Fruit fly (Drosophila melanogaster) whole organism, embryonic: ENCODE data around the gene CG9483.

Experiments used
- Atf6 ChIP-seq: fragments of 200-800 bp; sonication (Bioruptor generic); IDR thresholded peaks from 2 replicates; pipeline ENCODE4 v1.3.6; 2022; ENCODE audit warnings: missing biosample characterization, missing genetic modification characterization
- B-H2 ChIP-seq: fragments of 200-800 bp; sonication (Bioruptor generic); optimal IDR thresholded peaks from 2 replicates; lab custom pipeline; 2018; ENCODE audit warnings: missing biosample characterization, mild to moderate bottlenecking, missing genetic modification characterization
- Bgb ChIP-seq: fragments of 200-800 bp; sonication (Bioruptor generic); IDR thresholded peaks from 2 replicates; pipeline ENCODE4 v1.3.6; 2022; ENCODE audit warnings: missing biosample characterization, missing genetic modification characterization; ENCODE audit not compliant: partially characterized antibody
- CG10654 ChIP-seq: fragments of 200-800 bp; sonication (Bioruptor generic); optimal IDR thresholded peaks from 2 replicates; lab custom pipeline; 2016; ENCODE audit warnings: missing biosample characterization, missing genetic modification characterization
- CG11247 ChIP-seq: fragments of 200-800 bp; sonication (Bioruptor generic); IDR thresholded peaks from 2 replicates; pipeline ENCODE4 v1.3.6; 2022; ENCODE audit warnings: missing biosample characterization, missing genetic modification characterization
- CG12155 ChIP-seq: fragments of 200-800 bp; sonication (Bioruptor generic); optimal IDR thresholded peaks from 3 replicates; lab custom pipeline; 2016; ENCODE audit warnings: missing biosample characterization, missing genetic modification characterization
- CG12659 ChIP-seq: fragments of 200-800 bp; sonication (Bioruptor generic); optimal IDR thresholded peaks from 3 replicates; lab custom pipeline; 2017; ENCODE audit warnings: mild to moderate bottlenecking, missing biosample characterization, missing genetic modification reagents, missing genetic modification characterization
- CG16815 ChIP-seq: fragments of 200-800 bp; sonication (Bioruptor generic); optimal IDR thresholded peaks from 3 replicates; lab custom pipeline; 2017; ENCODE audit warnings: missing biosample characterization, mild to moderate bottlenecking, missing genetic modification characterization
- CG17829 ChIP-seq: fragments of 200-800 bp; optimal IDR thresholded peaks from 2 replicates; lab custom pipeline; 2019; ENCODE audit warnings: missing biosample characterization, mild to moderate bottlenecking, missing genetic modification characterization, moderate library complexity
- CG17912 ChIP-seq: fragments of 200-800 bp; sonication (Bioruptor generic); optimal IDR thresholded peaks from 2 replicates; lab custom pipeline; 2018; ENCODE audit warnings: missing biosample characterization, mild to moderate bottlenecking, missing genetic modification characterization
- CG2116 ChIP-seq: fragments of 200-800 bp; sonication (Bioruptor generic); optimal IDR thresholded peaks from 3 replicates; lab custom pipeline; 2018; ENCODE audit warnings: missing biosample characterization, mild to moderate bottlenecking, missing genetic modification characterization
- CG2889 ChIP-seq: fragments of 200-800 bp; sonication (Bioruptor generic); IDR thresholded peaks from 3 replicates; pipeline ENCODE4 v1.3.6; 2022; ENCODE audit warnings: missing biosample characterization, missing genetic modification characterization
- CG30431 ChIP-seq: fragments of 200-800 bp; sonication (Bioruptor generic); optimal IDR thresholded peaks from 2 replicates; lab custom pipeline; 2017; ENCODE audit warnings: missing biosample characterization, missing genetic modification characterization
- CG43689 ChIP-seq: fragments of 200-800 bp; sonication (Bioruptor generic); IDR thresholded peaks from 2 replicates; pipeline ENCODE4 v1.3.6; 2022; ENCODE audit warnings: missing biosample characterization, missing genetic modification characterization
- CG6254 ChIP-seq: fragments of 200-800 bp; sonication (Bioruptor generic); optimal IDR thresholded peaks from 3 replicates; lab custom pipeline; 2017; ENCODE audit warnings: mild to moderate bottlenecking, missing biosample characterization, missing genetic modification reagents, missing genetic modification characterization
- CG8359 ChIP-seq: fragments of 200-800 bp; sonication (Bioruptor generic); optimal IDR thresholded peaks from 2 replicates; lab custom pipeline; 2017; ENCODE audit warnings: missing biosample characterization, mild to moderate bottlenecking, missing genetic modification characterization, borderline replicate concordance
- CG8944 ChIP-seq: fragments of 200-800 bp; sonication (Bioruptor generic); optimal IDR thresholded peaks from 3 replicates; lab custom pipeline; 2016; ENCODE audit warnings: missing biosample characterization, missing genetic modification characterization
- Dad ChIP-seq: fragments of 200-800 bp; sonication (Bioruptor generic); optimal IDR thresholded peaks from 3 replicates; lab custom pipeline; 2016; ENCODE audit warnings: missing biosample characterization, missing genetic modification characterization
- Dfd ChIP-seq, 2 experiments: fragments of >200 bp; optimal IDR thresholded peaks; 2 replicates each; lab custom pipeline; 2017; ENCODE audit warnings: missing biosample characterization in 2 of 2, missing genetic modification characterization in 2 of 2
- HmgD ChIP-seq: fragments of 200-800 bp; sonication (Bioruptor generic); optimal IDR thresholded peaks from 3 replicates; lab custom pipeline; 2016; ENCODE audit warnings: missing biosample characterization, missing genetic modification characterization
- Hmr ChIP-seq: fragments of 200-800 bp; sonication (Bioruptor generic); optimal IDR thresholded peaks from 3 replicates; lab custom pipeline; 2017; ENCODE audit warnings: mild to moderate bottlenecking, missing biosample characterization, missing genetic modification reagents, missing genetic modification characterization
- Lhr ChIP-seq: fragments of 200-800 bp; sonication (Bioruptor generic); optimal IDR thresholded peaks from 3 replicates; lab custom pipeline; 2017; ENCODE audit warnings: mild to moderate bottlenecking, missing biosample characterization, missing genetic modification reagents, missing genetic modification characterization
- Lpt ChIP-seq: fragments of >200 bp; optimal IDR thresholded peaks from 2 replicates; lab custom pipeline; 2018; ENCODE audit warnings: missing biosample characterization, missing genetic modification characterization
- Ptx1 ChIP-seq: fragments of 200-800 bp; sonication (Bioruptor generic); IDR thresholded peaks from 2 replicates; pipeline ENCODE4 v1.3.6; 2022; ENCODE audit warnings: missing biosample characterization, missing genetic modification characterization
- Sin3A ChIP-seq: fragments of >200 bp; optimal IDR thresholded peaks from 2 replicates; lab custom pipeline; 2018
- Sox100B ChIP-seq: fragments of 200-800 bp; sonication (Bioruptor generic); optimal IDR thresholded peaks from 3 replicates; lab custom pipeline; 2018; ENCODE audit warnings: missing biosample characterization, mild to moderate bottlenecking, missing genetic modification characterization
- bsh ChIP-seq, 2 experiments: fragments of 200-800 bp; sonication (Bioruptor generic); optimal IDR thresholded peaks; 2 replicates each; lab custom pipeline; 2017 to 2018; ENCODE audit warnings: mild to moderate bottlenecking in 2 of 2, missing biosample characterization in 2 of 2, missing genetic modification characterization in 2 of 2, moderate library complexity in 1 of 2
- croc ChIP-seq: fragments of 200-800 bp; sonication (Bioruptor generic); conservative IDR thresholded peaks from 3 replicates; pipeline ENCODE4 v1.3.6; 2022; ENCODE audit warnings: missing biosample characterization, missing genetic modification characterization
- crol ChIP-seq: fragments of 200-800 bp; sonication (Bioruptor generic); IDR thresholded peaks from 2 replicates; pipeline ENCODE4 v1.3.6; 2022; ENCODE audit warnings: missing biosample characterization, missing genetic modification characterization
- danr ChIP-seq: fragments of 200-800 bp; sonication (Bioruptor generic); IDR thresholded peaks from 2 replicates; pipeline ENCODE4 v1.3.6; 2022; ENCODE audit warnings: missing biosample characterization, missing genetic modification characterization
- dimm ChIP-seq: fragments of 200-800 bp; sonication (Bioruptor generic); IDR thresholded peaks from 2 replicates; pipeline ENCODE4 v1.3.6; 2022; ENCODE audit warnings: missing biosample characterization, missing genetic modification characterization
- dysf ChIP-seq: fragments of 200-800 bp; sonication (Bioruptor generic); IDR thresholded peaks from 3 replicates; pipeline ENCODE4 v1.3.6; 2022; ENCODE audit warnings: missing biosample characterization, missing genetic modification characterization
- esg ChIP-seq: fragments of 200-800 bp; sonication (Bioruptor generic); conservative IDR thresholded peaks from 2 replicates; pipeline ENCODE4 v1.3.6; 2022; ENCODE audit warnings: missing biosample characterization, missing genetic modification characterization
- fd96Cb ChIP-seq: fragments of 200-800 bp; sonication (Bioruptor generic); optimal IDR thresholded peaks from 2 replicates; lab custom pipeline; 2018; ENCODE audit warnings: missing biosample characterization, mild to moderate bottlenecking, missing genetic modification characterization, moderate library complexity
- gcm2 ChIP-seq: fragments of 200-800 bp; sonication (Bioruptor generic); optimal IDR thresholded peaks from 2 replicates; lab custom pipeline; 2016; ENCODE audit warnings: missing biosample characterization, missing genetic modification characterization
- gfzf ChIP-seq: fragments of 200-800 bp; sonication (Bioruptor generic); optimal IDR thresholded peaks from 2 replicates; lab custom pipeline; 2016; ENCODE audit warnings: missing biosample characterization, mild to moderate bottlenecking, missing genetic modification characterization, moderate library complexity
- gt ChIP-seq: fragments of 200-800 bp; sonication (Bioruptor generic); IDR thresholded peaks from 2 replicates; pipeline ENCODE4 v1.3.6; 2022; ENCODE audit warnings: missing biosample characterization, missing genetic modification characterization
- h ChIP-seq: fragments of >200 bp; optimal IDR thresholded peaks from 2 replicates; lab custom pipeline; 2017
- lov ChIP-seq, 2 experiments: fragments of 200-800 bp in 1 of 2; fragments of >200 bp in 1 of 2; sonication (Bioruptor generic) in 1 of 2; IDR thresholded peaks in 1 of 2; optimal IDR thresholded peaks in 1 of 2; 2 replicates in 1 of 2; 3 replicates in 1 of 2; pipeline versions ENCODE4 v1.3.6 to Lab custom; 2017 to 2022; ENCODE audit warnings: missing biosample characterization in 1 of 2, missing genetic modification characterization in 1 of 2
- mld ChIP-seq: fragments of 200-800 bp; sonication (Bioruptor generic); IDR thresholded peaks from 3 replicates; pipeline ENCODE4 v1.3.6; 2022; ENCODE audit warnings: missing biosample characterization, missing genetic modification characterization; ENCODE audit not compliant: partially characterized antibody
- p53 ChIP-seq: fragments of 200-800 bp; sonication (Bioruptor generic); optimal IDR thresholded peaks from 2 replicates; lab custom pipeline; 2016; ENCODE audit warnings: missing biosample characterization, missing genetic modification characterization
- pita ChIP-seq: fragments of 200-800 bp; sonication (Bioruptor generic); optimal IDR thresholded peaks from 2 replicates; lab custom pipeline; 2017; ENCODE audit warnings: missing biosample characterization, mild to moderate bottlenecking, missing genetic modification characterization
- prd ChIP-seq, 3 experiments: fragments of >200 bp in 2 of 3; fragments of 200-800 bp in 1 of 3; sonication (Bioruptor generic) in 1 of 3; optimal IDR thresholded peaks in 2 of 3; IDR thresholded peaks in 1 of 3; 2 replicates in 2 of 3; 3 replicates in 1 of 3; pipeline versions ENCODE4 v1.3.6 to Lab custom; 2017 to 2022; ENCODE audit warnings: missing biosample characterization in 1 of 3, missing genetic modification characterization in 1 of 3
- pum ChIP-seq: fragments of 200-800 bp; sonication (Bioruptor generic); optimal IDR thresholded peaks from 2 replicates; lab custom pipeline; 2016; ENCODE audit warnings: missing biosample characterization, missing genetic modification characterization
- run ChIP-seq: fragments of 200-800 bp; sonication (Bioruptor generic); optimal IDR thresholded peaks from 3 replicates; lab custom pipeline; 2018; ENCODE audit warnings: missing biosample characterization, mild to moderate bottlenecking, missing genetic modification characterization
- sd ChIP-seq: fragments of 200-800 bp; sonication (Bioruptor generic); optimal IDR thresholded peaks from 3 replicates; lab custom pipeline; 2018; ENCODE audit warnings: missing biosample characterization, mild to moderate bottlenecking, missing genetic modification characterization, moderate library complexity
- sens ChIP-seq: fragments of 200-800 bp; sonication (Bioruptor generic); peaks from one replicate; lab custom pipeline; 2016; ENCODE audit warnings: missing biosample characterization, missing genetic modification characterization
- sim ChIP-seq: fragments of 200-800 bp; sonication (Bioruptor generic); IDR thresholded peaks from 2 replicates; pipeline ENCODE4 v1.3.6; 2022; ENCODE audit warnings: missing biosample characterization, missing genetic modification characterization
- sima ChIP-seq: fragments of 200-800 bp; sonication (Bioruptor generic); optimal IDR thresholded peaks from 2 replicates; lab custom pipeline; 2016; ENCODE audit warnings: missing biosample characterization, missing genetic modification characterization
- tna ChIP-seq: fragments of 200-800 bp; sonication (Bioruptor generic); IDR thresholded peaks from 2 replicates; pipeline ENCODE4 v1.3.6; 2022; ENCODE audit warnings: missing biosample characterization, missing genetic modification characterization; ENCODE audit not compliant: partially characterized antibody
- wek ChIP-seq: fragments of 200-800 bp; sonication (Bioruptor generic); optimal IDR thresholded peaks from 3 replicates; lab custom pipeline; 2018; ENCODE audit warnings: missing biosample characterization, mild to moderate bottlenecking, missing genetic modification characterization, moderate library complexity
- zfh1 ChIP-seq: fragments of 200-800 bp; sonication (Bioruptor generic); IDR thresholded peaks from 3 replicates; pipeline ENCODE4 v1.3.6; 2022; ENCODE audit warnings: missing biosample characterization, missing genetic modification characterization

Gene CG9483

DNA sequence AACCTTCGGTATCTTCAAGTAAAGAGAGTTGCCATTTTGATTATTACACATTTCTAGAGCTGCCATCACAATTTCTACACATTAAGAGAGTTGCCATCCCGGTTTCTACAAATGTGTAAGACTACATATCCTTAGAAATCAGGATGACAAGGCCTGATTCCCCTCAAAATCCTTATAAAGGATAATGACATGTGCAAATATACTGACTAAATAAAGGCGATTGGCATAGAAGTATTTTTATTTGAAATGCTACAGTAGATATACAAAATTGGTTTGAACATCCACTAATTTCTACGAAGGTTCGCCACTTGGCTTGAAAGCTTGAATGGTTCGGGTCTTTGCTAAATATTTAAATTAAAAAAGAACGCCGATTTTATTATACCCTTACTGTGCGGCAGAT lies 22.2 kb downstream of the CG9483 start (continued):
- TF ChIP-seq CG11247: no peak
- no peak for TF ChIP-seq lov (optimal IDR thresholded peaks at IDR 0.05; lab: Kevin White, UChicago)
- TF ChIP-seq lov (GFP tag; IDR thresholded peaks at IDR 0.05; lab: Robert Waterston, UW): no peak
- no peak for TF ChIP-seq gt (GFP tag; lab: Robert Waterston, UW)
- no peak for TF ChIP-seq sens (GFP tag; lab: Kevin White, UChicago)
- no peak for TF ChIP-seq CG12659 (GFP tag; lab: Kevin White, UChicago)
- no peak for TF ChIP-seq esg
- no peak for TF ChIP-seq CG17912 (GFP tag; lab: Kevin White, UChicago)
- peak; percentile 40 for TF ChIP-seq sd (tag; lab: Kevin White, UChicago)
- TF ChIP-seq CG6254 (GFP tag; lab: Kevin White, UChicago): no peak
- no peak for TF ChIP-seq Sox100B (GFP tag; lab: Kevin White, UChicago)
- TF ChIP-seq Lpt (GFP tag; lab: Kevin White, UChicago): no peak
- no peak for TF ChIP-seq CG43689 (GFP tag; lab: Robert Waterston, UW)
- no peak for TF ChIP-seq CG30431
- no peak for TF ChIP-seq CG12155 (GFP tag; lab: Kevin White, UChicago)
- TF ChIP-seq CG8359: no peak
- TF ChIP-seq B-H2 (GFP tag; lab: Kevin White, UChicago): no peak
- peak; percentile 92 for TF ChIP-seq pita (GFP tag; lab: Kevin White, UChicago)
- no peak for TF ChIP-seq p53 (GFP tag; lab: Kevin White, UChicago)
- no peak for TF ChIP-seq run
- no peak for TF ChIP-seq Sin3A (lab: Kevin White, UChicago)
- TF ChIP-seq wek (GFP tag; lab: Kevin White, UChicago): no peak
- no peak for TF ChIP-seq Atf6 (GFP tag; lab: Robert Waterston, UW)
- TF ChIP-seq dysf (GFP tag; lab: Robert Waterston, UW): no peak
- no peak for TF ChIP-seq zfh1 (GFP tag; lab: Robert Waterston, UW)
- peak; percentile 91 for TF ChIP-seq CG2116 (GFP tag; lab: Kevin White, UChicago)
- TF ChIP-seq HmgD (GFP tag; lab: Kevin White, UChicago): no peak
- TF ChIP-seq sim (GFP tag; lab: Robert Waterston, UW): no peak
- TF ChIP-seq bsh (GFP tag; optimal IDR thresholded peaks at IDR 0.05; lab: Kevin White, UChicago): no peak
- no peak for TF ChIP-seq gcm2
- TF ChIP-seq Dfd (GFP tag; optimal IDR thresholded peaks at IDR 0.05; lab: Kevin White, UChicago): no peak
- no peak for TF ChIP-seq pum (GFP tag; lab: Kevin White, UChicago)
- TF ChIP-seq CG8944 (GFP tag; lab: Kevin White, UChicago): no peak
- TF ChIP-seq CG2889 (GFP tag; lab: Robert Waterston, UW): no peak
- TF ChIP-seq h (lab: Kevin White, UChicago): no peak
- TF ChIP-seq sima (GFP tag; lab: Kevin White, UChicago): no peak
- no peak for TF ChIP-seq Ptx1 (GFP tag; lab: Robert Waterston, UW)
- TF ChIP-seq croc (GFP tag; lab: Robert Waterston, UW): no peak
- no peak for TF ChIP-seq prd (optimal IDR thresholded peaks at IDR 0.05; lab: Kevin White, UChicago)
- TF ChIP-seq prd (GFP tag; IDR thresholded peaks at IDR 0.05; lab: Robert Waterston, UW): no peak
- TF ChIP-seq tna: no peak
- no peak for TF ChIP-seq fd96Cb (tag; lab: Kevin White, UChicago)
- no peak for TF ChIP-seq dimm (GFP tag; lab: Robert Waterston, UW)
- no peak for TF ChIP-seq CG16815 (GFP tag; lab: Kevin White, UChicago)
- TF ChIP-seq gfzf (GFP tag; lab: Kevin White, UChicago): peak; percentile 51
- TF ChIP-seq mld: no peak
- no peak for TF ChIP-seq Hmr (GFP tag; lab: Kevin White, UChicago)
- TF ChIP-seq crol (GFP tag; lab: Robert Waterston, UW): no peak
- TF ChIP-seq CG10654 (GFP tag; lab: Kevin White, UChicago): no peak
- no peak for TF ChIP-seq Dad (GFP tag; lab: Kevin White, UChicago)
- no peak; the same call in 1 of the 2 replicates for TF ChIP-seq Bgb (GFP tag; lab: Robert Waterston, UW)
- TF ChIP-seq Lhr (GFP tag; lab: Kevin White, UChicago): peak; percentile 52
- TF ChIP-seq CG17829 (tag; lab: Kevin White, UChicago): peak; percentile 28
- TF ChIP-seq danr (GFP tag; lab: Robert Waterston, UW): no peak
